Worm (Caenorhabditis elegans) whole organism, L4/young adult: ENCODE measurements around the gene faah-3.

Source experiments
- W03F9.2 ChIP-seq: fragments of 150-350 bp; optimal IDR thresholded peaks from 2 replicates; lab custom pipeline; 2014; ENCODE audit warnings: missing biosample characterization, missing genetic modification characterization
- dao-5 ChIP-seq: sonication (generic microtip); optimal IDR thresholded peaks from 2 replicates; lab custom pipeline; 2016; ENCODE audit warnings: missing genotype, missing genetic modification characterization, moderate library complexity, missing compliant biosample characterization
- him-1 ChIP-seq: sonication (generic microtip); optimal IDR thresholded peaks from 2 replicates; lab custom pipeline; 2016; ENCODE audit warnings: missing genotype, missing genetic modification reagents, missing genetic modification characterization, missing compliant biosample characterization

faah-3 gene

ce11 chrIV:945601-946000, at the start of gene faah-3:
faah-3 (minus strand) TSS chrIV:945653.
- no peak for TF ChIP-seq him-1
- TF ChIP-seq dao-5 (tag; lab: Kevin White, UChicago) = no peak
- TF ChIP-seq W03F9.2 = no peak

DNA sequence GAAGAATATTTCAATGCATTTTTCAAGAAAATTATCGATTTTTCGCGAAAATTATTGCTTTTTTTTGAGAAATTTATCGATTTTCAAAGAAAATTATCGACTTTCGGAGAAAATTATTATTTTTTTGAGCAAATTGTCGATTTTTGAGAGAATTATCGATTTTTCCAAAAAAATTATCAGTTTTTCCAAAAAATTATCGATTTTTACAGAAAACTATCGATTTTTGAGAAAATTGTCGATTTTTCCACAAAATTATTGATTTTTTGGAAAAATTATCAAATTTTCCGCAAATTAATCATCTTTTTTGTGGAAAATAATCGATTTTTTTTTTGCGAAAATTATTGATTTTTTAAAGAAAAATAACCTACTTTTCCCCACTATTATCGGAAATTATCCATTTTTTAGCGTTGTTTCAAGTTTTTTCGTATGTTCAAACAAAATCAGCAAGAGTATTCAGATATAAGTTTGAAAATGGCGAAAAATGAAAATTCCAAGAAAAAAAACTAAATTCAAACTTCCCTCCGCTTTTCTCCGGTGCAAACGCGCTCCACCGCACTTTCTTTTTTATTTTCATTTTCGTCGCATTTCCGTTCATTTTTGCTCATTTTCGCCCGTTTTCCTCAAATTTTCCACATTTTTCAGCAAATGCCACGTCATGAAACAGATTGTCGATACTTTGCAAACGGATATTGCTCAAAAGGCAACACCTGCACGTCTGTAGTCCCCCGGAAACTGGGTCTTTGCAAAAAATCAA, 46.4 kb upstream of the faah-3 start, which contains the start of gene lep-2:
TSS of gene lep-2 (plus strand) at position 637 of the 754 bp plus-strand sequence.
- TF ChIP-seq W03F9.2 (no peak), dao-5 (tag; lab: Kevin White, UChicago) (no peak)

DNA sequence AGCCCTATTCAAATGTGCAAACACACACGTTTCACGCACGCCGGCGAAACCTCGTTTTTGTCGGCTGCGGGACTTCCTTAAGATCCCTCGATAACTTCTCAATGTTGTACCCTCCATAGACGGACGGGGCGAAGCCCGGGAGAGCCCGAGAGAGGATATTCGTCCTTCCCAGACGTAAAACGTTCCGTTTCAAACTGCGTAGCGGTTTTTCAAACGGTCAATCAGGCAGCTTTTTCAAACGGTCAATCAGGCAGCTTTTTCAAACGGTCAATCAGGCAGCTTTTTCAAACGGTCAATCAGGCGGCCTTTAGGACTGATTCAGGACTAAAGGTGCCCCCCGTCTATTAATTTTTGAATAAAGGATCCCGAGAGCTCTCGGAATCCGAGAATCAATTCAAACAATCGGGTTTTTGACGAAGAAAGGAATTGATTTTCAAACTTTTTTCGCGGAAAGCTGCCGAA, 45.8 kb upstream of the faah-3 start:
- TF ChIP-seq him-1 (no peak), W03F9.2 (peak; percentile 3), dao-5 (tag; lab: Kevin White, UChicago) (no peak)

- TF ChIP-seq him-1 = no peak
- no peak for TF ChIP-seq W03F9.2
- no peak for TF ChIP-seq dao-5 (tag; lab: Kevin White, UChicago)
Observed at ce11 chrIV:990352-990751, 44.9 kb upstream of the faah-3 start, which contains the start of gene egrh-2. egrh-2 (minus strand) TSS chrIV:990452.

DNA sequence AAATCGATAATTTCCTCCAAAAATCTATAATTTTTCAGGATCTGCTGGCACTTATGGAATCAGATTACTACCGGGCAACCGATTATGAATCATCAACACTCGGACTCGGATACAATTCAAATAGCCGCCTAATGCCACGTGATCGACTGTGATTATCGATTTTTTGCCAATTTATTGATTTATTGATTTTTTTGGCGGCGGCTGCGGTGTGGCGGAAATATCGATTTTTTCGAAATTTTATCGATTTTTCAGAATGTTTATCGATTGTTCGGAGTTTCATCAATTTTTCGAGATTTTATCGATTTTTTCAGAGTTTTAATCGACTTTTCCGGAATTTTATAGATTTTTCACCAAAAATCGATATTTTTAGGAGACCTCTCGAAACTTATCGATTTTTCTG, 38.1 kb upstream of the faah-3 start:
- no peak for TF ChIP-seq him-1
- TF ChIP-seq dao-5 (tag; lab: Kevin White, UChicago) = no peak
- no peak for TF ChIP-seq W03F9.2

ce11 chrIV:976372-976771, 30.9 kb upstream of the faah-3 start:
- TF ChIP-seq W03F9.2 (no peak), dao-5 (tag; lab: Kevin White, UChicago) (no peak), him-1 (no peak)

DNA sequence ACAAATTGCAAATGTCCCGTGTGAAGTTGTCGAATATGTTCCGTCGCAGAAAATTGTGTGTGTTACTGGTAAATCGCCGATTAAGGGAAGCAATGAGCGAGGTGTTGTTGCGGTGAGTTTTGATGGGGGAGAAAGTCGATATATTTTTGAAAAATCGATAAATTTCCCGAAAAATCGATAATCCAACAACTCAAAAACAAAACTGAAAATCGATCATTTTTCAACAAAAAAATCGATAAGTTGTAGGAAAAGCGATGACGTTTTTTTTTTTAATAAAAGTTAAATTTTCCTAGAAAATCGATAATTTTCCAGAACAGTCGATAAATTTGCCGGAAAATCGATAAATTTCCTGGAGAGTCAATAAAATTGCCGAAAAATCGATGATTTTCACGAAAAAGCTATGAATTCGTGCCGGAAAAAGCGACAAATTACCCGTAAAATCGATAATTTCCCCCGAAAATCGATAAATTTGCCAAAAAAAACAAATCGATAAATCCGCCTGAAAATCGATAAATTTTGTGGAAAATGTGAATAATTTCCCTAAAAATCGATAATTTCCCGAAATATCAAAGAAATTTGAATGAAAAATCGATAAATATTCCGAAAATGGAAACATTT, 27.5 kb upstream of the faah-3 start:
- TF ChIP-seq W03F9.2 = no peak
- no peak for TF ChIP-seq dao-5 (tag; lab: Kevin White, UChicago)
- no peak for TF ChIP-seq him-1

DNA sequence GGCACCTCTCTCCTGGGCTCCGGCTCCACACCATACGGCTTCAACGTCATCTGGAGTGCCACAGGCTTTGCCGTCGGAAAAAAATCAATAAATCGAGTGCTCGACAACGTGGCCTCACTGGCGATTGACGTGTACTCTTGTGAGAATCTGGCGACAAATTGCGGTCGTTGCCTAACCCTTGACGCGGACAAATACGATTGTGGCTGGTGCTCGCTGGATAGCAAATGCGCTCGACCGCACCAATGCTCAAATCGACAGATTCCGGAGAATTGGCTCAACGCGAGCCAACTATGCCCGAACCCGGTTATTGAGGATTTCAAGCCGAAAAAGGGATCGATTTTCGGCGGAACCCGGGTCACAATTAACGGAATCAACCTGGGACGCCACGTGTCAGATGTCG, 26.9 kb upstream of the faah-3 start:
- no peak for TF ChIP-seq him-1
- TF ChIP-seq W03F9.2 = no peak
- TF ChIP-seq dao-5 (tag; lab: Kevin White, UChicago) = no peak

ce11 chrIV:971122-971521, 25.7 kb upstream of the faah-3 start:
- no peak for TF ChIP-seq W03F9.2
- TF ChIP-seq him-1 = no peak
- TF ChIP-seq dao-5 (tag; lab: Kevin White, UChicago) = no peak

DNA sequence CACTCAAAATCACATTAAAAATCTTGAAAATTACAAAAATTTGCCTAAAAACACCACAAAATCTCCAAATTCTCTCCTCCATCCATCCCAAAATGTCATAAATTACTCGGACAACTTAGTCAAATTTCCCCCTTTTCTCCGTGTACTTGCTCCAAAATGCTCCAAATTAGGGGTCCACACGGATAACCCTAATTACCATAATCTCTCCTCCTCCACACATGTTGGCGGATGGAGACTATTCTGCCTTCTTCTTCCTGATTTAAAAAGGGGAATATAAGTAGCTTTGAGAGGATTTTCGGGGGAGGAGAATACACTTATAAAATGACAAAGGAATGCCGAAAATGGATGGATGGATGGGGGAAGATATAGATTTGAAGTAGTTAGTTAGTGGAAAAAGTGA, 16.4 kb upstream of the faah-3 start:
- TF ChIP-seq him-1 (no peak), dao-5 (tag; lab: Kevin White, UChicago) (no peak), W03F9.2 (no peak)

DNA sequence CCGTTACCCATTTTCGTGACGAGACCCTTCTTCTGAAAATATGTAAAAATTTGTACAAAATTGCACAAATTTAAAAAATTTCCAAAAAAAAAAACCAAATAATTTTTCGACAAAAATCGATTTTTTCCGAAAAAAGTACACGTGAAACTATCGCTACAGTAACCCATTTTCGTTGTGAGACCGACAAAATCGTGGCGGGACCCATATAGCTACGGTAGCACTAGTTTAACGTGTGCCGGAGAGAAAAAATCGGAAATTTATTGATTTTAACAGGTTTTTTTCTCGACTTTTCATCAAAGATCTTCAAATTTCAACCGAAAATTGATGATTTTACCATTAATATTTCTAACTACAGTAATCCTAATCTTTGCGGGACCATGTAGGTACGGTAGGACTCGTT, 14.7 kb upstream of the faah-3 start:
- TF ChIP-seq him-1 = no peak
- no peak for TF ChIP-seq W03F9.2
- TF ChIP-seq dao-5 (tag; lab: Kevin White, UChicago) = no peak

- TF ChIP-seq him-1 (no peak), W03F9.2 (no peak), dao-5 (tag; lab: Kevin White, UChicago) (no peak)
Observed at ce11 chrIV:959221-959620, 13.8 kb upstream of the faah-3 start, which contains the start of gene plx-1. plx-1 (plus strand) TSS chrIV:959521.

- TF ChIP-seq dao-5 (tag; lab: Kevin White, UChicago) (no peak), W03F9.2 (no peak), him-1 (no peak)
Observed at ce11 chrIV:957820-958219, 12.4 kb upstream of the faah-3 start.

DNA sequence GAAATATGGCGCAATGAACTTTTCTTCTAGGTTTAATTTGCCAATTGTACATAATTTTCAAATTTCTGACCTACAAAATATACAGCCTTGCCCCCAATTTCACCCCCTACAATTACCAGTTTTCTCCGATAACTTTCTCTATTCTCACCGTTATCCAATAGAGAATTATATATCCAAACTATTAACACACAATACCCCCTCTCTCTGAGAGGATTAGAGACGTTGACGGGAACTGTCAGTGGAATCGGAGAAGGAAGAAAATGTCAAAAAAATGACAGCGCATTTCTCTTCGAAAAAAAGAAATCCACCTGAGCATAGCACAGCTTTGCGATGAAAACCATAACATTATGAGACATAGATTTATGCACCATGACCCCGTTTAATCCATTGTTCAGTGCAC, 7.7 kb upstream of the faah-3 start:
- TF ChIP-seq W03F9.2 = no peak
- TF ChIP-seq him-1 = no peak

DNA sequence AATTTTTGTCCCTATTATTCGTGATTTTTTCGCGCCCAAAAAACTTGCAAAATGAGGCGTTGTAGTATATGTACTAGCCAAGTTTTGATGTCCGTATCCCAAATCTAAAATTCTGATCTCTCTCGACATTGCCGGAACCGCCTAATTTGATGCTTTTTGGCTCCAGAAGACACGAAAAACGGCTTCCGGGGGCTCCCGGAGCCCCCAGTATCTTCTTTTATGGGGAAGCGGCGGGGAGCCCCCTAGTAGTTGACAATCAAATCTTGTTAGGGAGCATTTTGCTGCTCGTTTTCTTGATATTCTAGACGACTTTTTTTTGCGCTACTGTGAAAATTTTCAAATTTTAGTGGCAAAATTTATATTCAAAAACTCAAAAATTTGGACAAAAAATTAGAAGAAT, 6.1 kb upstream of the faah-3 start:
- no peak for TF ChIP-seq dao-5 (tag; lab: Kevin White, UChicago)
- TF ChIP-seq W03F9.2 = no peak
